Worm (Caenorhabditis elegans): ENCODE data around the gene srv-34.

DNA sequence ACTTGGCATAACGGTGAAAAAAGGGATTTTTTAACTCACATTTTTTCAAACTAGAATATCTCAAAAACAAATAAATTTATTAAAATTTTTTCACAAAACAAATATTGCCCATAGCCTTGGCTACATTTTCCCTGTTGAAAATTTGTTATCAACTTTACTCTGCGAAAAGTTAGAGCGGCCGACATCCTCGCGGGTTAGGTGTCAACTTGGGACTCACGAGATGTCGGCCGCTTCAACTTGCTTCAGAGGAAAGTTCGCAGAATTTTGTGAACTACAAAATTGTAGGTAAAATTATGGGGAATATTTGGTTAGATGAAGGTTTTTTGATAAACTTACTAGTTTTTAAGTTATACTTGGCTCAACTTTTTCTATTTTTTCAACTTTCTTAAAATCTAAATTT lies 22.8 kb downstream of the srv-34 start:
- no peak for TF ChIP-seq flt-1 (GFP tag; IDR thresholded peaks at IDR 0.05)
- TF ChIP-seq ztf-29 (GFP tag; IDR thresholded peaks at IDR 0.05): no peak

Data from whole organism, midembryonic.